Worm (Caenorhabditis elegans) whole organism, L1 larva: ENCODE data around the gene plpp-1.2.

Experiments
- alr-1 ChIP-seq: fragments of 200-800 bp; sonication (Bioruptor generic); optimal IDR thresholded peaks from 2 replicates; lab custom pipeline; 2018; ENCODE audit warnings: borderline replicate concordance, mild to moderate bottlenecking, missing genetic modification characterization, missing compliant biosample characterization
- ama-1 ChIP-seq: fragments of 150-350 bp; optimal IDR thresholded peaks from 2 replicates; lab custom pipeline; 2014
- elt-3 ChIP-seq, 6 experiments: fragments of 150-350 bp in 1 of 6; sonication (generic microtip); optimal IDR thresholded peaks; 2 replicates each; lab custom pipeline; 2017 to 2018; ENCODE audit warnings: missing biosample characterization in 6 of 6, missing genetic modification characterization in 6 of 6, inconsistent platforms in 1 of 6
- fkh-10 ChIP-seq: sonication (generic microtip); optimal IDR thresholded peaks from 2 replicates; lab custom pipeline; 2017; ENCODE audit warnings: missing biosample characterization, missing genetic modification reagents, missing genetic modification characterization
- lir-3 ChIP-seq: sonication (generic microtip); optimal IDR thresholded peaks from 2 replicates; lab custom pipeline; 2016; ENCODE audit warnings: mild to moderate bottlenecking, missing genetic modification characterization, moderate library complexity, missing compliant biosample characterization; ENCODE audit not compliant: poor library complexity
- nhr-11 ChIP-seq: fragments of 150-350 bp; optimal IDR thresholded peaks from 2 replicates; lab custom pipeline; 2014; ENCODE audit warnings: missing biosample characterization, missing genetic modification characterization
- nhr-12 ChIP-seq: sonication (generic microtip); optimal IDR thresholded peaks from 2 replicates; lab custom pipeline; 2017; ENCODE audit warnings: missing biosample characterization, missing genetic modification characterization
- nhr-237 ChIP-seq: fragments of 150-350 bp; optimal IDR thresholded peaks from 2 replicates; lab custom pipeline; 2014; ENCODE audit warnings: missing biosample characterization, missing genetic modification characterization
- nhr-28 ChIP-seq: fragments of 150-350 bp; optimal IDR thresholded peaks from 2 replicates; lab custom pipeline; 2014; ENCODE audit warnings: missing biosample characterization, missing genetic modification characterization
- nhr-90 ChIP-seq: sonication (generic microtip); optimal IDR thresholded peaks from 2 replicates; lab custom pipeline; 2016; ENCODE audit warnings: mild to moderate bottlenecking, missing genetic modification characterization, missing compliant biosample characterization; ENCODE audit not compliant: poor library complexity
- pag-3 ChIP-seq: sonication (generic microtip); optimal IDR thresholded peaks from 2 replicates; lab custom pipeline; 2017; ENCODE audit warnings: missing genetic modification characterization, mild to moderate bottlenecking, missing compliant biosample characterization, antibody characterized with exemption, borderline replicate concordance; ENCODE audit not compliant: insufficient read depth
- snu-23 ChIP-seq: sonication (generic microtip); optimal IDR thresholded peaks from 2 replicates; lab custom pipeline; 2016; ENCODE audit warnings: missing genetic modification characterization, missing compliant biosample characterization
- vab-15 ChIP-seq: sonication (generic microtip); optimal IDR thresholded peaks from 2 replicates; lab custom pipeline; 2017; ENCODE audit warnings: missing genotype, mild to moderate bottlenecking, missing genetic modification characterization, missing compliant biosample characterization
- ztf-4 ChIP-seq: fragments of 150-350 bp; optimal IDR thresholded peaks from 2 replicates; lab custom pipeline; 2014; ENCODE audit warnings: missing biosample characterization, missing genetic modification characterization

ce11 chrII:6523940-6524339, 38.7 kb downstream of the plpp-1.2 start:
- TF ChIP-seq nhr-90 (no peak), nhr-11 (tag; lab: Kevin White, UChicago) (no peak), fkh-10 (GFP tag; lab: Kevin White, UChicago) (no peak), lir-3 (tag; lab: Kevin White, UChicago) (no peak), elt-3 (tag; optimal IDR thresholded peaks at IDR 0.05; lab: Kevin White, UChicago) (no peak), ama-1 (lab: Kevin White, UChicago) (no peak), pag-3 (tag; lab: Kevin White, UChicago) (no peak), ztf-4 (tag; lab: Kevin White, UChicago) (no peak), vab-15 (tag; lab: Kevin White, UChicago) (no peak), nhr-28 (tag; lab: Kevin White, UChicago) (no peak), nhr-12 (no peak), snu-23 (GFP tag; lab: Kevin White, UChicago) (no peak), alr-1 (tag; lab: Kevin White, UChicago) (no peak), nhr-237 (tag; lab: Kevin White, UChicago) (no peak)
